Fruit fly (Drosophila melanogaster) whole organism, embryonic: ENCODE data around the gene bin.

Source experiments
- Abd-B ChIP-seq: fragments of 200-800 bp; sonication (Bioruptor generic); optimal IDR thresholded peaks from 2 replicates; lab custom pipeline; 2018; ENCODE audit warnings: missing biosample characterization, mild to moderate bottlenecking, missing genetic modification characterization, moderate library complexity
- BtbVII ChIP-seq: fragments of 200-800 bp; sonication (Bioruptor generic); optimal IDR thresholded peaks from 3 replicates; lab custom pipeline; 2017; ENCODE audit warnings: missing biosample characterization, mild to moderate bottlenecking, missing genetic modification characterization
- CG10366 ChIP-seq: fragments of 200-800 bp; sonication (Bioruptor generic); IDR thresholded peaks from 2 replicates; pipeline ENCODE4 v1.3.6; 2022; ENCODE audit warnings: missing biosample characterization, missing genetic modification characterization
- CG10565 ChIP-seq: fragments of 200-800 bp; sonication (Bioruptor generic); optimal IDR thresholded peaks from 3 replicates; lab custom pipeline; 2016; ENCODE audit warnings: missing biosample characterization, mild to moderate bottlenecking, missing genetic modification characterization
- CG10654 ChIP-seq: fragments of 200-800 bp; sonication (Bioruptor generic); optimal IDR thresholded peaks from 2 replicates; lab custom pipeline; 2016; ENCODE audit warnings: missing biosample characterization, missing genetic modification characterization
- CG11247 ChIP-seq: fragments of 200-800 bp; sonication (Bioruptor generic); IDR thresholded peaks from 2 replicates; pipeline ENCODE4 v1.3.6; 2022; ENCODE audit warnings: missing biosample characterization, missing genetic modification characterization
- CG11696 ChIP-seq: fragments of 200-800 bp; sonication (Bioruptor generic); IDR thresholded peaks from 2 replicates; pipeline ENCODE4 v1.3.6; 2022; ENCODE audit warnings: missing biosample characterization, missing genetic modification characterization
- CG15696 ChIP-seq: fragments of 200-800 bp; sonication (Bioruptor generic); optimal IDR thresholded peaks from 2 replicates; lab custom pipeline; 2019; ENCODE audit warnings: missing biosample characterization, mild to moderate bottlenecking, missing genetic modification characterization, moderate library complexity
- CG1792 ChIP-seq: fragments of 200-800 bp; sonication (Bioruptor generic); optimal IDR thresholded peaks from 2 replicates; lab custom pipeline; 2016; ENCODE audit warnings: missing biosample characterization, missing genetic modification characterization
- CG32767 ChIP-seq: fragments of 200-800 bp; sonication (Bioruptor generic); IDR thresholded peaks from 2 replicates; pipeline ENCODE4 v1.3.6; 2022; ENCODE audit warnings: missing biosample characterization, missing genetic modification characterization
- CG33213 ChIP-seq: fragments of 200-800 bp; sonication (Bioruptor generic); optimal IDR thresholded peaks from 3 replicates; lab custom pipeline; 2016; ENCODE audit warnings: missing biosample characterization, missing genetic modification characterization
- CG3847 ChIP-seq: fragments of 200-800 bp; sonication (Bioruptor generic); IDR thresholded peaks from 2 replicates; pipeline ENCODE4 v1.3.6; 2022; ENCODE audit warnings: missing biosample characterization, missing genetic modification characterization
- CG4854 ChIP-seq: fragments of 200-800 bp; sonication (Bioruptor generic); optimal IDR thresholded peaks from 2 replicates; lab custom pipeline; 2016; ENCODE audit warnings: missing biosample characterization, missing genetic modification characterization, inconsistent platforms
- CG8359 ChIP-seq: fragments of 200-800 bp; sonication (Bioruptor generic); optimal IDR thresholded peaks from 2 replicates; lab custom pipeline; 2017; ENCODE audit warnings: missing biosample characterization, mild to moderate bottlenecking, missing genetic modification characterization, borderline replicate concordance
- CG9876 ChIP-seq: fragments of 200-800 bp; sonication (Bioruptor generic); optimal IDR thresholded peaks from 2 replicates; lab custom pipeline; 2016; ENCODE audit warnings: missing biosample characterization, missing genetic modification characterization
- CTCF ChIP-seq: fragments of 200-800 bp; sonication (Bioruptor generic); optimal IDR thresholded peaks from 2 replicates; lab custom pipeline; 2017; ENCODE audit warnings: missing biosample characterization, mild to moderate bottlenecking, missing genetic modification characterization, moderate library complexity
- Chrac-16 ChIP-seq: fragments of 200-800 bp; sonication (Bioruptor generic); optimal IDR thresholded peaks from 3 replicates; lab custom pipeline; 2016; ENCODE audit warnings: missing biosample characterization, missing genetic modification characterization
- Dip3 ChIP-seq: fragments of 200-800 bp; sonication (Bioruptor generic); optimal IDR thresholded peaks from 3 replicates; lab custom pipeline; 2016; ENCODE audit warnings: missing biosample characterization, missing genetic modification characterization
- Doc2 ChIP-seq: fragments of 200-800 bp; sonication (Bioruptor generic); IDR thresholded peaks from 2 replicates; pipeline ENCODE4 v1.3.6; 2022; ENCODE audit warnings: missing biosample characterization, missing genetic modification characterization
- Doc3 ChIP-seq: fragments of 200-800 bp; sonication (Bioruptor generic); IDR thresholded peaks from 3 replicates; pipeline ENCODE4 v1.3.6; 2022; ENCODE audit warnings: missing biosample characterization, missing genetic modification characterization; ENCODE audit not compliant: partially characterized antibody
- Dp ChIP-seq: fragments of 200-800 bp; sonication (Bioruptor generic); optimal IDR thresholded peaks from 2 replicates; lab custom pipeline; 2018; ENCODE audit warnings: missing biosample characterization, mild to moderate bottlenecking, missing genetic modification characterization, moderate library complexity
- GATAe ChIP-seq: fragments of 200-800 bp; sonication (Bioruptor generic); conservative IDR thresholded peaks from 2 replicates; pipeline ENCODE4 v1.3.6; 2022; ENCODE audit warnings: missing biosample characterization, missing genetic modification characterization
- HLH3B ChIP-seq: fragments of 200-800 bp; sonication (Bioruptor generic); IDR thresholded peaks from 2 replicates; pipeline ENCODE4 v1.3.6; 2022; ENCODE audit warnings: missing biosample characterization, missing genetic modification characterization
- HLH54F ChIP-seq: fragments of 200-800 bp; sonication (Bioruptor generic); optimal IDR thresholded peaks from 3 replicates; lab custom pipeline; 2016; ENCODE audit warnings: missing biosample characterization, missing genetic modification characterization
- Hand ChIP-seq: fragments of 200-800 bp; sonication (Bioruptor generic); optimal IDR thresholded peaks from 2 replicates; lab custom pipeline; 2017; ENCODE audit warnings: mild to moderate bottlenecking, missing biosample characterization, missing genetic modification reagents, missing genetic modification characterization
- Hmx ChIP-seq: fragments of 200-800 bp; sonication (Bioruptor generic); optimal IDR thresholded peaks from 2 replicates; lab custom pipeline; 2016; ENCODE audit warnings: missing biosample characterization, missing genetic modification characterization
- Lhr ChIP-seq: fragments of 200-800 bp; sonication (Bioruptor generic); optimal IDR thresholded peaks from 3 replicates; lab custom pipeline; 2017; ENCODE audit warnings: mild to moderate bottlenecking, missing biosample characterization, missing genetic modification reagents, missing genetic modification characterization
- Myb ChIP-seq: fragments of 200-800 bp; sonication (Bioruptor generic); optimal IDR thresholded peaks from 2 replicates; lab custom pipeline; 2016; ENCODE audit warnings: missing biosample characterization, missing genetic modification characterization
- Nf-YC ChIP-seq: fragments of 200-800 bp; optimal IDR thresholded peaks from 3 replicates; lab custom pipeline; 2019; ENCODE audit warnings: missing biosample characterization, mild to moderate bottlenecking, missing genetic modification characterization, moderate library complexity
- Oli ChIP-seq: fragments of 200-800 bp; sonication (Bioruptor generic); optimal IDR thresholded peaks from 2 replicates; lab custom pipeline; 2018; ENCODE audit warnings: missing biosample characterization, mild to moderate bottlenecking, missing genetic modification characterization, moderate library complexity
- Stat92E ChIP-seq, 3 experiments: fragments of >200 bp in 2 of 3; fragments of 200-800 bp in 1 of 3; sonication (Bioruptor generic) in 1 of 3; optimal IDR thresholded peaks; 2 replicates each; lab custom pipeline; 2017 to 2019; ENCODE audit warnings: missing biosample characterization in 3 of 3, missing genetic modification characterization in 3 of 3, mild to moderate bottlenecking in 1 of 3, moderate library complexity in 1 of 3
- Taf1 ChIP-seq: fragments of 200-800 bp; sonication (Bioruptor generic); IDR thresholded peaks from 2 replicates; pipeline ENCODE4 v1.3.6; 2022; ENCODE audit warnings: missing biosample characterization, missing genetic modification characterization
- Tbp ChIP-seq: fragments of >200 bp; optimal IDR thresholded peaks from 2 replicates; lab custom pipeline; 2018; ENCODE audit warnings: missing biosample characterization, missing genetic modification characterization
- Xbp1 ChIP-seq: fragments of 200-800 bp; sonication (Bioruptor generic); optimal IDR thresholded peaks from 3 replicates; lab custom pipeline; 2016; ENCODE audit warnings: missing biosample characterization, mild to moderate bottlenecking, missing genetic modification characterization
- ac ChIP-seq: fragments of 200-800 bp; sonication (Bioruptor generic); optimal IDR thresholded peaks from 3 replicates; lab custom pipeline; 2017; ENCODE audit warnings: missing biosample characterization, mild to moderate bottlenecking, missing genetic modification characterization
- ap ChIP-seq: fragments of 200-800 bp; sonication (Bioruptor generic); IDR thresholded peaks from 2 replicates; pipeline ENCODE4 v1.3.6; 2022; ENCODE audit warnings: missing biosample characterization, missing genetic modification characterization
- bbx ChIP-seq: fragments of 200-800 bp; sonication (Bioruptor generic); IDR thresholded peaks from 2 replicates; pipeline ENCODE4 v1.3.6; 2022; ENCODE audit warnings: missing biosample characterization, missing genetic modification characterization; ENCODE audit not compliant: partially characterized antibody
- bigmax ChIP-seq: fragments of 200-800 bp; sonication (Bioruptor generic); optimal IDR thresholded peaks from 2 replicates; lab custom pipeline; 2018; ENCODE audit warnings: missing biosample characterization, mild to moderate bottlenecking, missing genetic modification characterization
- chn ChIP-seq: fragments of 200-800 bp; sonication (Bioruptor generic); optimal IDR thresholded peaks from 2 replicates; lab custom pipeline; 2016; ENCODE audit warnings: missing biosample characterization, missing genetic modification characterization
- eve ChIP-seq, 2 experiments: fragments of >200 bp; optimal IDR thresholded peaks; 2 replicates each; lab custom pipeline; 2017; ENCODE audit warnings: missing biosample characterization in 2 of 2, missing genetic modification characterization in 2 of 2
- fu2 ChIP-seq: fragments of 200-800 bp; sonication (Bioruptor generic); optimal IDR thresholded peaks from 2 replicates; lab custom pipeline; 2016; ENCODE audit warnings: missing biosample characterization, missing genetic modification characterization
- gcm ChIP-seq: fragments of 200-800 bp; sonication (Bioruptor generic); optimal IDR thresholded peaks from 2 replicates; lab custom pipeline; 2019; ENCODE audit warnings: missing biosample characterization, mild to moderate bottlenecking, missing genetic modification characterization, moderate library complexity
- grau ChIP-seq: fragments of 200-800 bp; optimal IDR thresholded peaks from 3 replicates; lab custom pipeline; 2019; ENCODE audit warnings: missing biosample characterization, mild to moderate bottlenecking, missing genetic modification characterization, moderate library complexity
- lab ChIP-seq: fragments of 200-800 bp; sonication (Bioruptor generic); optimal IDR thresholded peaks from 3 replicates; lab custom pipeline; 2017; ENCODE audit warnings: missing biosample characterization, missing genetic modification characterization, mild to moderate bottlenecking, moderate library complexity, missing genetic modification reagents
- lmd ChIP-seq: fragments of 200-800 bp; sonication (Bioruptor generic); IDR thresholded peaks from 2 replicates; pipeline ENCODE4 v1.3.6; 2022; ENCODE audit warnings: missing biosample characterization, missing genetic modification characterization
- nau ChIP-seq: fragments of 200-800 bp; sonication (Bioruptor generic); optimal IDR thresholded peaks from 3 replicates; lab custom pipeline; 2017; ENCODE audit warnings: missing biosample characterization, mild to moderate bottlenecking, missing genetic modification characterization, missing genetic modification reagents
- oc ChIP-seq: fragments of 200-800 bp; sonication (Bioruptor generic); optimal IDR thresholded peaks from 2 replicates; lab custom pipeline; 2018; ENCODE audit warnings: missing biosample characterization, mild to moderate bottlenecking, missing genetic modification characterization, moderate library complexity
- onecut ChIP-seq: fragments of 200-800 bp; sonication (Bioruptor generic); IDR thresholded peaks from 2 replicates; pipeline ENCODE4 v1.3.6; 2022; ENCODE audit warnings: missing biosample characterization, missing genetic modification characterization
- ranshi ChIP-seq: fragments of 200-800 bp; sonication (Bioruptor generic); IDR thresholded peaks from 2 replicates; pipeline ENCODE4 v1.3.6; 2022; ENCODE audit warnings: missing biosample characterization, missing genetic modification characterization
- tin ChIP-seq: fragments of 200-800 bp; sonication (Bioruptor generic); optimal IDR thresholded peaks from 3 replicates; lab custom pipeline; 2016; ENCODE audit warnings: missing biosample characterization, missing genetic modification characterization
- tup ChIP-seq: fragments of 200-800 bp; sonication (Bioruptor generic); optimal IDR thresholded peaks from 2 replicates; lab custom pipeline; 2016; ENCODE audit warnings: missing biosample characterization, mild to moderate bottlenecking, missing genetic modification characterization, moderate library complexity
- yki ChIP-seq: fragments of >200 bp; optimal IDR thresholded peaks from 3 replicates; lab custom pipeline; 2018
- zf30C ChIP-seq: fragments of 200-800 bp; sonication (Bioruptor generic); optimal IDR thresholded peaks from 3 replicates; lab custom pipeline; 2018; ENCODE audit warnings: missing biosample characterization, mild to moderate bottlenecking, missing genetic modification characterization

bin gene

dm6 chr3L:6943948-6944319 is 46.5 kb upstream of the bin start (continued):
- 0 out of 2 replicates have a peak, but pooled peaks have one; percentile 10 for TF ChIP-seq CG32767 (GFP tag; lab: Robert Waterston, UW)
- TF ChIP-seq lmd (GFP tag; lab: Robert Waterston, UW) = peak; percentile 38; the same call in 1 of the 2 replicates
- TF ChIP-seq CG1792 (GFP tag; lab: Kevin White, UChicago) = no peak
- no peak for TF ChIP-seq CG4854 (GFP tag; lab: Kevin White, UChicago)
- TF ChIP-seq nau (GFP tag; lab: Kevin White, UChicago) = no peak
- TF ChIP-seq onecut (GFP tag; lab: Robert Waterston, UW) = no peak
- TF ChIP-seq CG8359 = no peak
- TF ChIP-seq Xbp1 (GFP tag; lab: Kevin White, UChicago) = no peak
- 0 out of 2 replicates have a peak, but pooled peaks have one; percentile 18 for TF ChIP-seq CG3847 (GFP tag; lab: Robert Waterston, UW)
- no peak for TF ChIP-seq Dip3
- TF ChIP-seq Doc2 (GFP tag; lab: Robert Waterston, UW) = no peak
- TF ChIP-seq fu2 = no peak
- peak in 1 of 2 experiments; percentile 27 for TF ChIP-seq eve (GFP tag; optimal IDR thresholded peaks at IDR 0.05; lab: Kevin White, UChicago)
- no peak for TF ChIP-seq CG10565 (GFP tag; lab: Kevin White, UChicago)
- TF ChIP-seq HLH54F (GFP tag; lab: Kevin White, UChicago) = no peak
- TF ChIP-seq Nf-YC (tag; lab: Kevin White, UChicago) = peak; percentile 1
- TF ChIP-seq Dp (GFP tag; lab: Kevin White, UChicago) = no peak
- no peak for TF ChIP-seq Hand (GFP tag; lab: Kevin White, UChicago)
- no peak for TF ChIP-seq ranshi
- no peak for TF ChIP-seq gcm (GFP tag; lab: Kevin White, UChicago)
- TF ChIP-seq bigmax (GFP tag; lab: Kevin White, UChicago) = no peak
- no peak for TF ChIP-seq CG10654
- TF ChIP-seq Stat92E (GFP tag; optimal IDR thresholded peaks at IDR 0.05; lab: Kevin White, UChicago) = no peak
- no peak for TF ChIP-seq tup (GFP tag; lab: Kevin White, UChicago)
- TF ChIP-seq bbx (GFP tag; lab: Robert Waterston, UW) = no peak
- no peak for TF ChIP-seq Doc3 (GFP tag; lab: Robert Waterston, UW)
- no peak for TF ChIP-seq tin (GFP tag; lab: Kevin White, UChicago)
- no peak for TF ChIP-seq CG11247 (GFP tag; lab: Robert Waterston, UW)
- TF ChIP-seq Hmx = no peak
- no peak for TF ChIP-seq CG33213
- TF ChIP-seq Abd-B = no peak
- peak; percentile 27 for TF ChIP-seq Oli (tag; lab: Kevin White, UChicago)
- no peak for TF ChIP-seq lab
- TF ChIP-seq CG11696 (GFP tag; lab: Robert Waterston, UW) = no peak
- no peak for TF ChIP-seq GATAe (GFP tag; lab: Robert Waterston, UW)
- TF ChIP-seq CG15696 (tag; lab: Kevin White, UChicago) = no peak
- no peak for TF ChIP-seq HLH3B (GFP tag; lab: Robert Waterston, UW)
- no peak for TF ChIP-seq Tbp (GFP tag; lab: Kevin White, UChicago)
- no peak for TF ChIP-seq Myb
- TF ChIP-seq Chrac-16 (GFP tag; lab: Kevin White, UChicago) = no peak
- no peak for TF ChIP-seq BtbVII
- no peak for TF ChIP-seq ac (GFP tag; lab: Kevin White, UChicago)
- TF ChIP-seq CG10366 (GFP tag; lab: Robert Waterston, UW) = no peak
- no peak for TF ChIP-seq CG9876 (GFP tag; lab: Kevin White, UChicago)
- TF ChIP-seq zf30C = no peak
- no peak for TF ChIP-seq chn
- no peak for TF ChIP-seq yki
- TF ChIP-seq oc (tag; lab: Kevin White, UChicago) = no peak
- TF ChIP-seq CTCF (GFP tag; lab: Kevin White, UChicago) = no peak
- no peak for TF ChIP-seq ap
- TF ChIP-seq grau (tag; lab: Kevin White, UChicago) = peak; percentile 85
- no peak for TF ChIP-seq Taf1 (GFP tag; lab: Robert Waterston, UW)
- no peak for TF ChIP-seq Lhr (GFP tag; lab: Kevin White, UChicago)
